Worm (Caenorhabditis elegans) whole organism, L4/young adult: ENCODE data around the gene ajm-1.

ENCODE experiments used
- W03F9.2 ChIP-seq: fragments of 150-350 bp; optimal IDR thresholded peaks from 2 replicates; lab custom pipeline; 2014; ENCODE audit warnings: missing biosample characterization, missing genetic modification characterization
- dao-5 ChIP-seq: sonication (generic microtip); optimal IDR thresholded peaks from 2 replicates; lab custom pipeline; 2016; ENCODE audit warnings: missing genotype, missing genetic modification characterization, moderate library complexity, missing compliant biosample characterization
- him-1 ChIP-seq: sonication (generic microtip); optimal IDR thresholded peaks from 2 replicates; lab custom pipeline; 2016; ENCODE audit warnings: missing genotype, missing genetic modification reagents, missing genetic modification characterization, missing compliant biosample characterization

ajm-1 gene

ce11 chrX:9081212-9081611 is 1.5 kb upstream of the ajm-1 start:
- TF ChIP-seq him-1 (no peak), dao-5 (tag; lab: Kevin White, UChicago) (no peak), W03F9.2 (tag; lab: Kevin White, UChicago) (no peak)

- TF ChIP-seq him-1: no peak
- no peak for TF ChIP-seq dao-5 (tag; lab: Kevin White, UChicago)
- TF ChIP-seq W03F9.2 (tag; lab: Kevin White, UChicago): no peak
These were observed 3.1 kb downstream of the ajm-1 start for ce11 chrX:9085864-9086263.

ce11 chrX:9088620-9089019 is 5.9 kb downstream of the ajm-1 start:
- TF ChIP-seq him-1: no peak
- no peak for TF ChIP-seq W03F9.2 (tag; lab: Kevin White, UChicago)
- no peak for TF ChIP-seq dao-5 (tag; lab: Kevin White, UChicago)

- TF ChIP-seq W03F9.2 (tag; lab: Kevin White, UChicago) (no peak), him-1 (no peak), dao-5 (tag; lab: Kevin White, UChicago) (no peak)
These were observed 6.8 kb downstream of the ajm-1 start for ce11 chrX:9089536-9089935.

- peak; percentile 33 for TF ChIP-seq him-1
- no peak for TF ChIP-seq W03F9.2 (tag; lab: Kevin White, UChicago)
- peak; percentile 35 for TF ChIP-seq dao-5 (tag; lab: Kevin White, UChicago)
These were observed 8.6 kb downstream of the ajm-1 start for ce11 chrX:9091380-9091779.

- TF ChIP-seq him-1: no peak
- no peak for TF ChIP-seq W03F9.2 (tag; lab: Kevin White, UChicago)
- TF ChIP-seq dao-5 (tag; lab: Kevin White, UChicago): no peak
These were observed 9.1 kb downstream of the ajm-1 start for ce11 chrX:9091873-9092272.

ce11 chrX:9096861-9097260 is 14.1 kb downstream of the ajm-1 start:
- TF ChIP-seq W03F9.2 (tag; lab: Kevin White, UChicago) (no peak), dao-5 (tag; lab: Kevin White, UChicago) (no peak), him-1 (no peak)

- no peak for TF ChIP-seq W03F9.2 (tag; lab: Kevin White, UChicago)
- no peak for TF ChIP-seq him-1
- no peak for TF ChIP-seq dao-5 (tag; lab: Kevin White, UChicago)
These were observed 19.4 kb downstream of the ajm-1 start for ce11 chrX:9102150-9102549.

ce11 chrX:9103048-9103447 is 20.3 kb downstream of the ajm-1 start:
- TF ChIP-seq W03F9.2 (tag; lab: Kevin White, UChicago) (no peak), dao-5 (tag; lab: Kevin White, UChicago) (no peak), him-1 (no peak)

- TF ChIP-seq him-1 (no peak), dao-5 (tag; lab: Kevin White, UChicago) (no peak), W03F9.2 (tag; lab: Kevin White, UChicago) (no peak)
These were observed 20.8 kb downstream of the ajm-1 start for ce11 chrX:9103584-9103983.

ce11 chrX:9104399-9104798 is 21.7 kb downstream of the ajm-1 start:
- TF ChIP-seq dao-5 (tag; lab: Kevin White, UChicago) (no peak), W03F9.2 (tag; lab: Kevin White, UChicago) (no peak), him-1 (no peak)

- TF ChIP-seq dao-5 (tag; lab: Kevin White, UChicago) (no peak), W03F9.2 (tag; lab: Kevin White, UChicago) (no peak), him-1 (no peak)
These were observed 22.3 kb downstream of the ajm-1 start for ce11 chrX:9105075-9105474.

ce11 chrX:9105888-9106287 is 23.1 kb downstream of the ajm-1 start:
- TF ChIP-seq dao-5 (tag; lab: Kevin White, UChicago) (no peak), W03F9.2 (tag; lab: Kevin White, UChicago) (no peak), him-1 (no peak)

- no peak for TF ChIP-seq dao-5 (tag; lab: Kevin White, UChicago)
- TF ChIP-seq him-1: no peak
- no peak for TF ChIP-seq W03F9.2 (tag; lab: Kevin White, UChicago)
These were observed 25.1 kb downstream of the ajm-1 start for ce11 chrX:9107866-9108265.

- TF ChIP-seq dao-5 (tag; lab: Kevin White, UChicago) (no peak), him-1 (no peak), W03F9.2 (tag; lab: Kevin White, UChicago) (no peak)
These were observed 28.8 kb downstream of the ajm-1 start for ce11 chrX:9111585-9111984.

ce11 chrX:9113829-9114228 is 31.1 kb downstream of the ajm-1 start, which contains the start of gene C25A11.2:
Gene C25A11.2 (plus strand): TSS chrX:9114066.
- no peak for TF ChIP-seq him-1
- TF ChIP-seq dao-5 (tag; lab: Kevin White, UChicago): no peak
- TF ChIP-seq W03F9.2 (tag; lab: Kevin White, UChicago): no peak
